Fruit fly (Drosophila melanogaster) whole organism, pupa: ENCODE results near the gene CG6013.

Experiments
- CG13204 ChIP-seq: fragments of 200-800 bp; sonication (Bioruptor generic); optimal IDR thresholded peaks from 2 replicates; lab custom pipeline; 2018; ENCODE audit warnings: missing biosample characterization, mild to moderate bottlenecking, missing genetic modification characterization, moderate library complexity
- CG32121 ChIP-seq: fragments of 200-800 bp; sonication (Bioruptor generic); IDR thresholded peaks from 2 replicates; pipeline ENCODE4 v1.3.6; 2022; ENCODE audit warnings: missing biosample characterization, missing genetic modification characterization
- CG34367 ChIP-seq: fragments of 200-800 bp; sonication (Bioruptor generic); optimal IDR thresholded peaks from 2 replicates; lab custom pipeline; 2018; ENCODE audit warnings: missing biosample characterization, mild to moderate bottlenecking, missing genetic modification characterization
- CG8159 ChIP-seq: fragments of 200-800 bp; sonication (Bioruptor generic); optimal IDR thresholded peaks from 3 replicates; lab custom pipeline; 2018; ENCODE audit warnings: missing biosample characterization, mild to moderate bottlenecking, missing genetic modification characterization, moderate library complexity

DNA sequence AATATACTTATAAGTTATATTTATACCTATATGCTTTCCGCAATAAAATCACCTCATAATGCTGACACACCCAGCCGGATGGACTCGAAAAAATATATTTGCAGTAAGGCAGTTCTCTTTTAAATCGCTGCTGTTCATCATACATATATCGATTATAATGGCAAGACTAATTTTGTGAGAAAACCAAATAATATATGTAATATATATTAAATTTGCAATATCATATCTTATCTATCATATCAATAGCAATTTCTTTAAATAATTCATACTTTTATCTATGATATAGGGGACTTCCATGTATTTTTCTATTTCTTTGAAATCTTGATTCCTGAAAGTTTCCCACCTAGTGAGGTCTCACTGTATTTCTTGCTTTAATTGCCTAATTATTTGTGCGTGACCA, 31.2 kb downstream of the CG6013 start:
- TF ChIP-seq CG34367 (no peak), CG13204 (GFP tag; lab: Kevin White, UChicago) (no peak), CG32121 (GFP tag; lab: Robert Waterston, UW) (no peak), CG8159 (tag; lab: Kevin White, UChicago) (no peak)
